Worm (Caenorhabditis elegans) whole organism, late embryonic: ENCODE data around the gene fbxa-184.

ENCODE experiments used
- C08G9.2 ChIP-seq: sonication (generic microtip); optimal IDR thresholded peaks from 2 replicates; lab custom pipeline; 2016; ENCODE audit warnings: mild to moderate bottlenecking, missing genetic modification characterization, moderate library complexity, missing compliant biosample characterization
- F13H6.1 ChIP-seq: sonication (generic microtip); optimal IDR thresholded peaks from 2 replicates; lab custom pipeline; 2016; ENCODE audit warnings: missing genetic modification characterization, missing compliant biosample characterization
- K09A11.1 ChIP-seq: sonication (generic microtip); optimal IDR thresholded peaks from 2 replicates; lab custom pipeline; 2017; ENCODE audit warnings: antibody characterized with exemption, mild to moderate bottlenecking, missing genetic modification characterization, missing compliant biosample characterization; ENCODE audit not compliant: insufficient read depth
- T23F11.4 ChIP-seq: fragments of 200-800 bp; sonication (Bioruptor generic); optimal IDR thresholded peaks from 2 replicates; lab custom pipeline; 2018; ENCODE audit warnings: mild to moderate bottlenecking, missing genetic modification characterization, missing compliant biosample characterization
- ahr-1 ChIP-seq: sonication (generic microtip); optimal IDR thresholded peaks from 2 replicates; lab custom pipeline; 2016; ENCODE audit warnings: missing genetic modification characterization, missing compliant biosample characterization
- ama-1 ChIP-seq: fragments of 150-350 bp; optimal IDR thresholded peaks from 2 replicates; lab custom pipeline; 2014
- ceh-14 ChIP-seq: sonication (generic microtip); optimal IDR thresholded peaks from 2 replicates; lab custom pipeline; 2016; ENCODE audit warnings: missing genotype, missing genetic modification characterization, missing compliant biosample characterization
- ceh-18 ChIP-seq: sonication (generic microtip); optimal IDR thresholded peaks from 2 replicates; lab custom pipeline; 2016; ENCODE audit warnings: missing genetic modification characterization, missing compliant biosample characterization
- ceh-31 ChIP-seq: sonication (generic microtip); optimal IDR thresholded peaks from 2 replicates; lab custom pipeline; 2016; ENCODE audit warnings: missing genetic modification characterization, missing compliant biosample characterization
- ceh-34 ChIP-seq: sonication (generic microtip); optimal IDR thresholded peaks from 2 replicates; lab custom pipeline; 2016; ENCODE audit warnings: mild to moderate bottlenecking, missing genetic modification characterization, missing compliant biosample characterization
- ceh-48 ChIP-seq: sonication (generic microtip); optimal IDR thresholded peaks from 2 replicates; lab custom pipeline; 2016; ENCODE audit warnings: missing genetic modification characterization, inconsistent platforms, missing compliant biosample characterization
- ceh-6 ChIP-seq: fragments of 200-800 bp; sonication (Bioruptor generic); optimal IDR thresholded peaks from 2 replicates; lab custom pipeline; 2018; ENCODE audit warnings: mild to moderate bottlenecking, missing genetic modification characterization, missing compliant biosample characterization
- che-1 ChIP-seq: sonication (generic microtip); optimal IDR thresholded peaks from 2 replicates; lab custom pipeline; 2016; ENCODE audit warnings: mild to moderate bottlenecking, missing genetic modification characterization, missing compliant biosample characterization
- dve-1 ChIP-seq: sonication (generic microtip); optimal IDR thresholded peaks from 2 replicates; lab custom pipeline; 2017; ENCODE audit warnings: antibody characterized with exemption, mild to moderate bottlenecking, missing genetic modification characterization, missing compliant biosample characterization
- elt-2 ChIP-seq: sonication (generic microtip); optimal IDR thresholded peaks from 2 replicates; lab custom pipeline; 2016; ENCODE audit warnings: missing genetic modification reagents, missing genetic modification characterization, missing compliant biosample characterization
- elt-4 ChIP-seq: sonication (generic microtip); optimal IDR thresholded peaks from 2 replicates; lab custom pipeline; 2016; ENCODE audit warnings: missing genetic modification characterization, missing compliant biosample characterization
- ets-4 ChIP-seq: sonication (generic microtip); optimal IDR thresholded peaks from 2 replicates; lab custom pipeline; 2016; ENCODE audit warnings: missing genetic modification characterization, missing compliant biosample characterization
- fax-1 ChIP-seq: sonication (generic microtip); optimal IDR thresholded peaks from 2 replicates; lab custom pipeline; 2016; ENCODE audit warnings: missing genotype, missing genetic modification characterization, missing compliant biosample characterization
- fkh-10 ChIP-seq: fragments of 150-350 bp; optimal IDR thresholded peaks from 2 replicates; lab custom pipeline; 2014; ENCODE audit warnings: missing biosample characterization, missing genetic modification reagents, missing genetic modification characterization
- gmeb-2 ChIP-seq: sonication (generic microtip); optimal IDR thresholded peaks from 2 replicates; lab custom pipeline; 2016; ENCODE audit warnings: missing genetic modification characterization, inconsistent platforms, missing compliant biosample characterization
- hlh-13 ChIP-seq: fragments of 200-800 bp; sonication (Bioruptor generic); optimal IDR thresholded peaks from 2 replicates; lab custom pipeline; 2018; ENCODE audit warnings: mild to moderate bottlenecking, missing genetic modification characterization, missing compliant biosample characterization
- hlh-30 ChIP-seq: sonication (generic microtip); optimal IDR thresholded peaks from 2 replicates; lab custom pipeline; 2017; ENCODE audit warnings: antibody characterized with exemption, missing genetic modification characterization, missing compliant biosample characterization; ENCODE audit not compliant: insufficient read depth
- lim-6 ChIP-seq: sonication (generic microtip); optimal IDR thresholded peaks from 2 replicates; lab custom pipeline; 2016; ENCODE audit warnings: missing genetic modification characterization, missing compliant biosample characterization
- lin-11 ChIP-seq: fragments of 200-800 bp; sonication (Bioruptor generic); optimal IDR thresholded peaks from 2 replicates; lab custom pipeline; 2018; ENCODE audit warnings: mild to moderate bottlenecking, missing genetic modification characterization, missing compliant biosample characterization
- mec-3 ChIP-seq: sonication (generic microtip); optimal IDR thresholded peaks from 2 replicates; lab custom pipeline; 2016; ENCODE audit warnings: borderline replicate concordance, missing genetic modification characterization, missing compliant biosample characterization
- nfya-1 ChIP-seq: sonication (generic microtip); optimal IDR thresholded peaks from 2 replicates; lab custom pipeline; 2017; ENCODE audit warnings: missing genetic modification characterization, mild to moderate bottlenecking, missing compliant biosample characterization, antibody characterized with exemption, moderate library complexity
- nhr-11 ChIP-seq: fragments of 150-350 bp; optimal IDR thresholded peaks from 2 replicates; lab custom pipeline; 2014; ENCODE audit warnings: missing biosample characterization, missing genetic modification characterization
- nhr-232 ChIP-seq: sonication (generic microtip); optimal IDR thresholded peaks from 2 replicates; lab custom pipeline; 2016; ENCODE audit warnings: missing genetic modification characterization, missing compliant biosample characterization
- npax-4 ChIP-seq: sonication (generic microtip); optimal IDR thresholded peaks from 2 replicates; lab custom pipeline; 2016; ENCODE audit warnings: missing genetic modification characterization, missing compliant biosample characterization
- pag-3 ChIP-seq: sonication (generic microtip); optimal IDR thresholded peaks from 2 replicates; lab custom pipeline; 2016; ENCODE audit warnings: missing compliant biosample characterization, missing genetic modification characterization, borderline replicate concordance
- pat-9 ChIP-seq: fragments of 200-800 bp; sonication (Bioruptor generic); optimal IDR thresholded peaks from 2 replicates; lab custom pipeline; 2018; ENCODE audit warnings: mild to moderate bottlenecking, missing genetic modification characterization, moderate library complexity, missing compliant biosample characterization
- pax-1 ChIP-seq: fragments of 150-350 bp; optimal IDR thresholded peaks from 2 replicates; lab custom pipeline; 2014; ENCODE audit warnings: missing biosample characterization, missing genetic modification characterization
- pha-2 ChIP-seq: sonication (generic microtip); optimal IDR thresholded peaks from 2 replicates; lab custom pipeline; 2017; ENCODE audit warnings: mild to moderate bottlenecking, missing genetic modification characterization, missing compliant biosample characterization
- pha-4 ChIP-seq: fragments of 150-350 bp; optimal IDR thresholded peaks from 2 replicates; lab custom pipeline; 2018; ENCODE audit warnings: missing biosample characterization, missing genetic modification reagents, missing genetic modification characterization
- pqm-1 ChIP-seq: sonication (generic microtip); optimal IDR thresholded peaks from 2 replicates; lab custom pipeline; 2016; ENCODE audit warnings: missing genetic modification characterization, missing compliant biosample characterization
- pros-1 ChIP-seq: fragments of 150-350 bp; optimal IDR thresholded peaks from 2 replicates; lab custom pipeline; 2014; ENCODE audit warnings: missing biosample characterization, missing genetic modification reagents, missing genetic modification characterization
- sox-2 ChIP-seq: fragments of 200-800 bp; sonication (Bioruptor generic); IDR thresholded peaks from 2 replicates; pipeline ENCODE4 v1.3.6; 2022; ENCODE audit warnings: missing genetic modification reagents, missing genetic modification characterization, missing compliant biosample characterization
- syd-9 ChIP-seq: sonication (generic microtip); optimal IDR thresholded peaks from 2 replicates; lab custom pipeline; 2016; ENCODE audit warnings: mild to moderate bottlenecking, missing genetic modification characterization, moderate library complexity, missing compliant biosample characterization
- tbx-2 ChIP-seq: sonication (generic microtip); optimal IDR thresholded peaks from 2 replicates; lab custom pipeline; 2016; ENCODE audit warnings: missing genetic modification characterization, missing compliant biosample characterization
- ttx-3 ChIP-seq: sonication (generic microtip); optimal IDR thresholded peaks from 2 replicates; lab custom pipeline; 2016; ENCODE audit warnings: missing genetic modification reagents, missing genetic modification characterization, missing compliant biosample characterization
- unc-86 ChIP-seq: sonication (generic microtip); optimal IDR thresholded peaks from 2 replicates; lab custom pipeline; 2016; ENCODE audit warnings: missing genetic modification characterization, missing compliant biosample characterization
- zip-5 ChIP-seq: sonication (generic microtip); optimal IDR thresholded peaks from 2 replicates; lab custom pipeline; 2016; ENCODE audit warnings: missing genetic modification characterization, missing compliant biosample characterization

fbxa-184 gene

ce11 chrII:1730103-1730502 lies 20.0 kb downstream of the fbxa-184 start, which contains the start of gene ceh-81:
Gene ceh-81 (plus strand): TSS chrII:1730403.
- TF ChIP-seq npax-4: no peak
- no peak for TF ChIP-seq elt-4 (tag; lab: Kevin White, UChicago)
- TF ChIP-seq F13H6.1 (tag; lab: Kevin White, UChicago): no peak
- no peak for TF ChIP-seq lim-6 (tag; lab: Kevin White, UChicago)
- no peak for TF ChIP-seq ceh-48 (tag; lab: Kevin White, UChicago)
- TF ChIP-seq che-1 (tag; lab: Kevin White, UChicago): no peak
- no peak for TF ChIP-seq lin-11 (tag; lab: Kevin White, UChicago)
- TF ChIP-seq pag-3 (tag; lab: Kevin White, UChicago): no peak
- TF ChIP-seq pax-1 (tag; lab: Kevin White, UChicago): no peak
- TF ChIP-seq elt-2 (tag; lab: Kevin White, UChicago): no peak
- no peak for TF ChIP-seq hlh-30 (tag; lab: Kevin White, UChicago)
- no peak for TF ChIP-seq ceh-31
- TF ChIP-seq pros-1 (tag; lab: Kevin White, UChicago): no peak
- TF ChIP-seq mec-3 (tag; lab: Kevin White, UChicago): no peak
- TF ChIP-seq tbx-2 (tag; lab: Kevin White, UChicago): no peak
- no peak for TF ChIP-seq nhr-232 (tag; lab: Kevin White, UChicago)
- no peak for TF ChIP-seq pha-2
- TF ChIP-seq fkh-10 (GFP tag; lab: Kevin White, UChicago): no peak

DNA sequence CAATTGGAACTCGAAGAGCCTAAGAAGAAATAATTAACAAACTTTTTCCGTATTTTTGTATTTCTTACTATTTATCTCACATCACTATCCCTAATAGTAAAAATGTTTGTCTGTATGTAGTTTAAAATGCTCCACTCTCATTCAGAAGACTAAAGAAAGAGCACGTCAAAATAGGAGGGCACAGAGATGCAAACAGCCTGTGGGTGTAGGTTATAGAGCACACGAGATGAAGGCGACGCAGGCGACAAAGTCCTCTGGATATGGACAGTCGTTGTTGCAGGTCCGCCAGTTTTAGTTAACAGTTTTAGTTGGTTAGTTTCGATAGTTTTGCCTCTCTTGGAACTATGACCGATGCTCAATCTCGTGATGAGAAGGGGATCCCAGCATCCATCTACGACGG lies 21.9 kb downstream of the fbxa-184 start, which contains the start of gene ceh-82:
Gene ceh-82, plus strand, starts transcription at position 301 of the 400 bp plus-strand sequence.
- TF ChIP-seq unc-86 (no peak), syd-9 (tag; lab: Kevin White, UChicago) (no peak), tbx-2 (tag; lab: Kevin White, UChicago) (no peak), nhr-232 (tag; lab: Kevin White, UChicago) (no peak), pat-9 (no peak), lin-11 (tag; lab: Kevin White, UChicago) (no peak), pqm-1 (tag; lab: Kevin White, UChicago) (no peak), pag-3 (tag; lab: Kevin White, UChicago) (no peak), pha-2 (no peak), ceh-18 (no peak), nfya-1 (tag; lab: Kevin White, UChicago) (no peak), ceh-34 (tag; lab: Kevin White, UChicago) (no peak), ttx-3 (tag; lab: Kevin White, UChicago) (no peak), hlh-13 (no peak), T23F11.4 (GFP tag; lab: Kevin White, UChicago) (no peak), C08G9.2 (tag; lab: Kevin White, UChicago) (no peak), nhr-11 (no peak), ahr-1 (tag; lab: Kevin White, UChicago) (no peak), ama-1 (lab: Kevin White, UChicago) (no peak), pha-4 (no peak)

- no peak for TF ChIP-seq ceh-18
- TF ChIP-seq pha-2: no peak
- TF ChIP-seq elt-4 (tag; lab: Kevin White, UChicago): no peak
- no peak for TF ChIP-seq K09A11.1 (tag; lab: Kevin White, UChicago)
- no peak for TF ChIP-seq ets-4
- TF ChIP-seq lim-6 (tag; lab: Kevin White, UChicago): no peak
- TF ChIP-seq ahr-1 (tag; lab: Kevin White, UChicago): no peak
- no peak for TF ChIP-seq fkh-10 (GFP tag; lab: Kevin White, UChicago)
- no peak for TF ChIP-seq fax-1
Measured at ce11 chrII:1735145-1735544, 25.1 kb downstream of the fbxa-184 start.

DNA sequence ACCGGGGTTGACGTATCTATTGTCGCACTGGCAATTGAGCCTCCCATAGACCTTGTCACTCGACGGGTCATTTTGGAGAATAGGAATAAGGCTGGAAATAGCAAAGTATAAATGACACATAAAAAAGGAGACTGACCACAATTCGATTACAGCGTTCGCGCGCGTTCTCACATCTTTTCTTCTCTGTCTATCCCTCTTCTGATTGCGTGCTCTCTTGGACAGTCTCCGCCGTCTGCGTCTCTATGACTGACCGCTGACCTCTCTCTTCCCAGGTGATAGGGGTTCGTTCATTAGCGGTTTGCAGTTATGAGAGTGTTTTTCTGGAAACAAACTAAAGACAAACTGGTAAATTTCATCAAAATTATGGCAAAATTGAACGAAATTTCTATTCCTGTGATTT lies 26.3 kb downstream of the fbxa-184 start, which contains the start of gene ceh-83:
Gene ceh-83, minus strand, starts transcription at position 181 of the 400 bp plus-strand sequence.
- TF ChIP-seq ceh-14 (tag; lab: Kevin White, UChicago) (no peak), ceh-18 (no peak), lim-6 (tag; lab: Kevin White, UChicago) (no peak), dve-1 (tag; lab: Kevin White, UChicago) (no peak), zip-5 (no peak), gmeb-2 (no peak), unc-86 (no peak), ceh-31 (no peak), ceh-6 (GFP tag; lab: Kevin White, UChicago) (no peak), sox-2 (GFP tag; lab: Robert Waterston, UW) (no peak), pha-4 (no peak)
